Worm (Caenorhabditis elegans) whole organism, dauer: ENCODE measurements around the gene sax-7.
"Not testable (repeated sequence)": the region's sequence is repeated elsewhere in the genome, so short reads cannot be mapped to it uniquely, and the experiment has no call there.

Experiments used
- unc-62 ChIP-seq: sonication (generic microtip); optimal IDR thresholded peaks from 2 replicates; lab custom pipeline; 2017; ENCODE audit warnings: missing biosample characterization, missing genetic modification reagents, missing genetic modification characterization

Gene sax-7

DNA sequence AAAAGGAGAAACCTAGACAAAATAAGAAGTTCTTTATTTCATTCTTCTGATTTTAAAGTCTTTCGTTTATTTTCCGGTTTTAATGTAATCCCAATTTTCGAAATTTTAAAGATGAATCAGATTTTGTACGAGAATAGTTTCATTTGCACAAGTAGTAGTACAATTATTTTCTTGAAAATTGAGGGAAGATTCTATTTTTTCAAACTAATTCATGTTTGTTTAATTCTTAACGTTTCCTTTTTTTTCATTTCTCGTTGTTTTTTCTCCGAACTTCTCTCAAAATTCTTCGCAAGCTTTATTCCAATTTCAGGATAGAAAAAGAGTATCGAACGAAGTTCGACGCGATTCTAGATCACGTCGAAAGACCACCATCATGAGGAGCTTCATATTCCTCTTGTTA lies at the start of gene sax-7:
TSS of gene sax-7 (plus strand) at position 301 of the 400 bp plus-strand sequence.
- TF ChIP-seq unc-62 (GFP tag; lab: Kevin White, UChicago) = no peak

DNA sequence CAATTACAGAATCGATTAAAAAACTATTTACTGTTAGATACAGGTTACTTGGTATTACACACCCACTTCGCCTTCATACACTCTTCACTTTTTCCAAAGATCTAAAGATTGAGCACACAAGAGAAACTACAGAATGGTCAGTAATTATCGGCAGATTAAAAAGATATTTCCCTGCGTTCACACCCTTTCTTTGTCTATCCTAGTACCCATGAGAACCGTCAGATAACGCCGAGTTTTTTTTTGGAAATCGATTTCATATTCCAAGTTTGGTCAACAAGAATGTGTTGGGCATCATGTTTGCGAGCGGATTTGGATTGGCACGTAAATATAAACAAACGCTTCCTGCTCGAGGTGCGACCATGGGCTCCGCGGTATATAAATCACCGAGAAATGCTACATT lies 48.6 kb upstream of the sax-7 start, which contains the start of gene C26B2.8:
TSS of gene C26B2.8 (plus strand) at position 301 of the 400 bp plus-strand sequence.
- no peak for TF ChIP-seq unc-62 (GFP tag; lab: Kevin White, UChicago)

DNA sequence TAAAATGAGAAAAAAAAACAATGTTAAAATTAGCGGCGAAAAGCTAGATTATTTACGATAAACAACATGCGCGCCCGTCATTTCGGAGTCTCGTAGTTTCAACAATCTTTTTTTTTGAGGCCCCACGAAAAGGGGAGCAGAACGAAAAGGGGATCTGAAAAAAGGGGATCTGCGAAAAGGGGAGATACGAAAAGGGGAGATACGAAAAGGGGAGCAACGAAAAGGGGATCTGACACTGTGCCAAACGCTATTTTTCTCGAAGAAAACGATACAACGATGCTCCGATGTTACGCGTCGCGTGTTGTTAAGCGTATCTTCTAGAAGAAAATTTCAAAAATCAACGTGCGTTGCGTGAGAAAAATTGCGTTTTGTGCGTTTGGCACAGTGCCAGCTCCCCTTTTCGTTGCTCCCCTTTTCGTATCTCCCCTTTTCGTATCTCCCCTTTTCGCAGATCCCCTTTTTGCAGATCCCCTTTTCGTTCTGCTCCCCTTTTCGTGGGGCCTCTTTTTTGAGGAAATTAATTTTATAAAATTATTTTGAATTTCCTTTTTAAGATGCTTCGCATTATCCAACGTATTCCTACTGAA lies 46.6 kb upstream of the sax-7 start, which contains the start of gene C26B2.7:
TSS of gene C26B2.7 (plus strand) at position 549 of the 587 bp plus-strand sequence.
- not testable (repeated sequence) for TF ChIP-seq unc-62 (GFP tag; lab: Kevin White, UChicago)

DNA sequence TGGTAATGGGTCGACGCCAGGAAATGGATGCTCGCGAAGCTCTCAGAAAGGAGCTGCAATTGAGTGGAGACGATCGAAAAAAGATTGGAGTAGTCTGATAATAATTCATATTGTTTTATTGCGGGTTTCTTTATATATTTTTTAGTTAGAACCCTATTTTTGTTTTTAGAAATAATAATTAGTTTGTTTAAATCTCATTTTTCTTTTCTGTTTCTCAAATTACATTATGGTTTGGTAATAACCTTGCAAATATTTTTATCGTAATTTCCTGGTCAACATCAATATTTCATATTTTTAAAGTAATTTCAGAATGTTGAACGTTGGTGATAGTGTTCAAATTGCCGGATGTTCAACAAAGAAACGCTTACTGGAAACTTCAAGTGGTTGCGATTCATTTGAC lies 45.8 kb upstream of the sax-7 start, which contains the start of gene elpc-4:
TSS of gene elpc-4 (plus strand) at position 301 of the 400 bp plus-strand sequence.
- TF ChIP-seq unc-62 (GFP tag; lab: Kevin White, UChicago) = no peak

DNA sequence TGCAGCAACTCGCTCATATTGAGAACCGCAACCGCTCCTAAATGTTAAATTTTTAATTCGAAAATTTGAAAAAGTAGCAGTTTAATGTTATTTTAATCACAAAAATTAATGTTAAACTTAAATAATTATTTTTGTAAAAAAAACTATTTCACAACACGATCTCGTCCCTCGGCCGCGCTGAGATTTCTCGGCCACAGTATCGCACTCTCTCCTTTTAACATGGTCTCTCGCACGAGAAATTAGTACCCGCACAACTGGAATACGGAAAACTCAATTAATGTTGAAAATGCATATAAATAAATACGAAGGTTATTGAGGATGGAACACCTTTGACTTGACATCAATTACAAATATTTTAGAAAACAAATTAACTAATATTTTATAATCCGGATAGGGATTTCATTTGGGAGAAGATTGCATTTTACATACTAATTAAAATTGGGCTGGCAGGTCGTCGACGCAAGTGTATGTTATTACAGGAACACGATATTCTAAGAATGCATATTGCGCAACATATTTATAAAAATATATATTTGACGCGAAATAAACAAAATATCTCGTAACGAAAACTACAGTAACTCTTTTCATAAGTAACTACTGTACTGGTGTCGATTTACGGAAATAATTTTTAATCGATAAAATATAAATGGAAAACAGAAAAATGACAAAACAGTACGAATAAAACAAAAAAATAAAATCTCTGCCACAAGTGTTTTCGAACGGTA lies 42.5 kb upstream of the sax-7 start, which contains the start of gene dnc-4:
TSS of gene dnc-4 (minus strand) at position 37 of the 725 bp plus-strand sequence.
- TF ChIP-seq unc-62 (GFP tag; lab: Kevin White, UChicago) = no peak

DNA sequence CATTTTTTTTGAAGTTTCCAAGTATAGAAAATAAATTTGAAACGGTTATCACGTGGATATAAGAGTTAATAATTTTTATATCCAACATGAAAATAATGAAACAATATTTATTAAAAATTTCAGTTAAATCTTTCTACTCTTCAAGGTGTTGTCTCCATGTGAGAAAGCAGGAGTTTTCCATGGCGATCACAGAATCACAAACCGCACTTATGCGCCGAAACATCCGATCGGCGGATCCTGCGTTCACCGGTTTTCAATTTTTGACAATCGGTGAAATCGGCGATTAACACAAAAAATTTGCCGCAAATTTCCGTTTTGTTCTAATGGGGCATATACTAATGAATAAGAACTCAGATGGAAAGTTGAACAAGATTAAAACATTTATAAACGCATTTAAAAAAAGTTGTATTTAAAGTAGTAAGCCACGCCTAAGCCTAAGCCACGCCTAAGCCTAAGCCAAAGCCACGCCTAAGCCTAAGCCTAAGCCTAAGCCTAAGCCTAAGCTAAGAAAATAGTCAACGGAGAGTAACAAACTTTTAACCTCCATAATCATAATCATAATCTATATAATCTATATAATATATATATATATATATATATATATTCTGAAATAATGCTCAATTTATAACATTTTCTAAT lies 40.3 kb upstream of the sax-7 start, which contains the start of gene C26B2.2:
TSS of gene C26B2.2 (minus strand) at position 88 of the 639 bp plus-strand sequence.
- no peak for TF ChIP-seq unc-62 (GFP tag; lab: Kevin White, UChicago)

DNA sequence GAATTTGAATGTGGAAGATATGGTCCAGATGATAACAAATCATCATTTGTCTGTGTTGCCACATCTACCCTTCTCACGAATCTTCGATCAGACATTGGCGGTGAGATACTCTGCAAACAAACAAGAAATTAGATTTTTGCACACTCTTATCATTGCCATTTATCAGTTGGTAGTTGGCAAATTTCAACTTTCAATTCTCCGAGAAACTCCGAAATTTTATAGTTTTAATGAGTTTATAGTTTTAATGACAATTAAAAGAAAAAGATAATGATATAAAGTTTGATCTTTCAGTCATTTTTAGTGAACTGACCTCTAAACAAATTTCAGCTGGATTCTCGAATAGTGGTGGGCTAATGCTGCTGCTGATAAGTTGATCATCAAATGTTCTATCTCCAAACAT lies 38.6 kb upstream of the sax-7 start:
- TF ChIP-seq unc-62 (GFP tag; lab: Kevin White, UChicago) = no peak

DNA sequence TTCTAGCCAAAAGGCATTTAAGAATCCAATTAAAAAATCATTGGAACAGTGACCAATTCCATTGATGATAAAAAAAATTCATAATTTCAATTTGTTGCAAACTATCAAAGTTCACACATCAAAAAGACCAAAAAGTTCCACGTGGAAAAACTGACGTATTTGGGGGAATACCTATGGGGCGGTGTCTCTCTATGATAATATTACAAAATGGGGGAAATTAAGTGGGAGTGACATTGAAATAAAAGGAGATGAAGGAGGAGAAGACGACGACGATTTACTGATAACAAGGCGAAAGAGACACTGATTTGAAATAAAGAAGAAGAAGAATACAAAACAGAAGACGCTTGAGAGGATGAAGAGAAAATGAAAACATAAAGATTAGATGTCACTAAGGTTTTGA lies 36.1 kb upstream of the sax-7 start:
- no peak for TF ChIP-seq unc-62 (GFP tag; lab: Kevin White, UChicago)

DNA sequence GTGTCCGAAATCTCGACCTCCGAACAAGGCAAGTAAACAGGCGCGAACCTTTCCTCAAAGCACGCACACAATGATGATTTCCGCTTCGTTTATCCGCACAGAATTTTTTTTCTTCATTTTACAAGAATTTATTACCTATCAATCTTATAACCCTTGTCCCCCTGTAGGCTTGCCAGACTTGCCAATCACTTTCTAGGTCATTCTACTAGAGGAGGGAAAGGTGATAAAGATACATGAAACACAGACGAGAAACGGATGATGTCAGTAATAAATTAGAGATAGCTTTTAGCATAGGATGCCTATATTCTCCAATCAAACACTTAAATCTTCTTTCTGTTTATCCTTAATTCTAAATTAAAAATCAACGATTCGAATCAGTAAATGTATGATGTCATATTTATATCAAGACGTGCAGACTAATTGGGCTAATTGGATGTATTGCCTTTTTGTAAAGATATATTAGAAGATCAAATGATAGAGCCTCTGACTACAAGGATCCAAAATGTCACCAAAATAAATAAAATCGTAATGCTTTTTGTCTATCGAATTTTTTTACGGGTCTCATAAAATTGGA lies 35.1 kb upstream of the sax-7 start:
- TF ChIP-seq unc-62 (GFP tag; lab: Kevin White, UChicago) = no peak

DNA sequence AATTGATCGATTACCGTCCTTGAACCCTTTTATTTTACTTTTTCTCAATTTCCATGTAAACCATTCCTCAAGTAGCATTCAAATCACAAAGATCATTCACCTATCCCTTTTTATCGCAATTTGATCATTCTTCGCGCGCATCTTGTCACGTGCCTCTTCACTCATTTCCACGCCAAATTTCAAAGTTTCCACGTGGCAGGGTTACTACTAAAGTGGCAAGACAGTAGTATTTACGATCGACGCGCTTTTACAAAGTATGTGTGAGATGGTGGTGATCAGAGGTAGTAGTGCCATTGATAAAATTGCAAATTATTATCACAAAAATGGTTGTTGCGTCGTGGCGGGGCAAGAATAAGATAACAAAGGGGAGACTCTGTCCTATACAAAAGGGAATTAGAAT lies 34.1 kb upstream of the sax-7 start:
- TF ChIP-seq unc-62 (GFP tag; lab: Kevin White, UChicago) = no peak

DNA sequence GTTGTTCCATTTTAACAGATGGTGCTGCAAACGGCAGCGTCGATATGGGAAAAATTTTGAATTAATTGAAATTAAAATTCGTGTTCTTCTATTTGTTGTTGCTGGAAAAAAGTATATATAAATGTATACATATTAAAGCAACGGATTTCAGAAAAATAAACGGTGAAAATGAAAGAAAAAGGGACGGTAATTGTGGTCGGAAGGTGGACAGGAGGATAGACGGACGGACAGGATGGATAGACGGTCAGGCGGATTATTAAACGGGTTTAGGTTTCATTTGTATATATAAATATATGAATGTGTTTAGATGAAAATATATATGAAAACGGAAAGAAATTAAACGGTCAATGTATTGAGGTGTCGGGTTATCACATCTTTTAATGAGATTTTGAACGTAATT lies 33.0 kb upstream of the sax-7 start, which contains the start of gene nhr-31:
TSS of gene nhr-31 (minus strand) at position 101 of the 400 bp plus-strand sequence.
- no peak for TF ChIP-seq unc-62 (GFP tag; lab: Kevin White, UChicago)

DNA sequence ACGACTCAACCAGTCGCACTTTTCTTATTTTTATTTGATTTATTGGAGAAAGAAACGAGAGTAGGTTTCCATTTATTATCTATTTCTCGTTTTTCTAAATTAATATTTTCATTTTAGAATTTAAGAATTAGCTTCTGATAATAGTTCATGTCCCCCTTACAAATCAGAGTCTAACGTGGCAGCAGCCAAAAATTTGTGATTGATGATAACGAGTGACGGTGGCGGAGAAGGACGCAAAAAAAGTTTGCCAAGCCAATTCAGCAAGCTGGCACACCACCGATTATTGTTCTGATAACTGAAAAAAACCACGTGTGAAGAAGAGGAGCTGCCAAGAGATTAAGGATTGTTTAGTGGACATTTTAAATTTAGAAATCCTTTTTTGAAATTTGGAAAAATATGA lies 32.4 kb upstream of the sax-7 start:
- no peak for TF ChIP-seq unc-62 (GFP tag; lab: Kevin White, UChicago)

DNA sequence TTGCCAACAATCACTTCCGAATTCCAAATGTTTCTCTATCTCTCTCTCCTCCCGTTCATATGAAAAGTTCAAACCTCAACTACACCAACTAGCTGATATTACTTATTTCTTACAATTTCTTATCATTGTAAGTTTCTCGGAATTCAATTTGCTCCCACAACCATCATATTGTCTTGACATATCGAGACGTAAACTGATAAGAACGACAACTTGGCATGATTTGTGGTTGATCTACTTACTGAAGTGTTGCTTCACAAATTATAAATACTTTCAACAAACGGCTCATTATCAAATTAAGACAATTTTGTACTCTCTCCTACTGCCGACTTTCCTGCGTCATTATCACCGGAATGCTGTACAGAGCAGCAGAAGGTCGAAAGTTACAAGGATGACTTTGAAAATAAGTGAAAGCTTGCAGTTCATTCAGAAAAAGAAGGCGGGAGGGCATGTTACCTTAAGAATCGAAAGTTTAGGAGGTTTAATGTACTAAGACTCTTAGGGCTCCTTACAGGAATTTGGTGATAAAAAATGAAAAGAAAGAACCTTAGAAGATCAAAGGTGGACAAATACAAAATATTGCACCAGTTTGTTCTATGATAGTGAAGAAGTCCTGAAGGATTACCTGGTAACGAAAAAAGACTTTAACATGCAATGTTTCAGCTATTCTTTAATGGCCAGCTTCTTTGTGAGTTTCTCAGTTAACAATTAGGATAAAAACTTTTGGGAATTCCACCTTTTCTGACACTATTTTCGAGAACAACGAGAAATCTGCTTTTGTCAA lies 30.1 kb upstream of the sax-7 start:
- no peak for TF ChIP-seq unc-62 (GFP tag; lab: Kevin White, UChicago)

DNA sequence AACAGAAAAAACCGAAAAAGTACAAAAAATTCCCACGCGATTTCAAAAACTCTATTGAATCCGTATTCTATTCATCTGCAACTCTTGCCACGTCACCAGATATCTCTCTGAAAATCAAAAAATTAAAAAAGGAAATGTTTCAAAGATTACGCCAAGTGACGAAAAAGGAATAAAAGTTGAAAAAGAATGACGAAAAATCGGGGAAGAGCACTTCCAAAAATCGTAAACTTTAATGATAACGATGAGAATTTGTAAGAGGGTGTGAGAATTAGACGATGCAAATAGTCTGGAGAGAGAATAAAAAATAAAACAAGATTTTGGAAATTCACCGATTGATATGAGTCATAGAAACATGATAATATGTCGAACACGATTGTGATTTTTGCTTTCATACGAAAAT lies 28.3 kb upstream of the sax-7 start:
- TF ChIP-seq unc-62 (GFP tag; lab: Kevin White, UChicago) = no peak

DNA sequence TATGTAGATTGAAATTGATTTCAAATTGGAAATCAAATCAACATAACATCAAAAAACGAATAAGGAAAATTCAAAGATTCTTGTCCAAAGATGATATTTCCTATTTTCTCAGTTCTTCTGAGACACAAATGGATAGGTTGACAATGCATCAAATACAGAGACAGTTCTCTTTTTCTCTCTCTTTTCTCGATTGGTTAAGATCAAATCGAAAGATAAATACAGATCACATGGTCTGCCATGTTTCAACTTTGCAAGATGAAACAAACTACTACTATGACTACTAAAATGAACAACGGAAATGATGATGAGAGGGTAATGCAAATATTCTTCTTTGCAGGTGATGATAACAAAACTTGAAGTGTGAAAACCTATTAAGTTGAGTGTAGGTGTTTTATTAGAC lies 26.0 kb upstream of the sax-7 start:
- TF ChIP-seq unc-62 (GFP tag; lab: Kevin White, UChicago) = no peak
